Fruit fly (Drosophila melanogaster): Measurements from ENCODE around the gene CG7016.
A peak's percentile ranks its signal among the peaks of the same experiment; 100 is the strongest.

Gene CG7016

dm6 chr3R:24870389-24871048, 7.8 kb downstream of the CG7016 start, which contains the start of gene CycB3:
Gene CycB3 (minus strand): TSS chr3R:24870816.
- TF ChIP-seq Myc (optimal IDR thresholded peaks at IDR 0.05) (peak; percentile 58), psq (GFP tag; optimal IDR thresholded peaks at IDR 0.05) (no peak), CG9705 (GFP tag; optimal IDR thresholded peaks at IDR 0.05) (peak; percentile 43), ey (GFP tag; optimal IDR thresholded peaks at IDR 0.05) (peak; percentile 17), Vsx2 (GFP tag; optimal IDR thresholded peaks at IDR 0.05; ENCODE audit: partially characterized antibody) (peak; percentile 28), lola (GFP tag; optimal IDR thresholded peaks at IDR 0.05) (no peak), Sp1 (GFP tag; optimal IDR thresholded peaks at IDR 0.05) (peak; percentile 21), rgr (GFP tag; optimal IDR thresholded peaks at IDR 0.05) (peak; percentile 33), foxo (GFP tag; optimal IDR thresholded peaks at IDR 0.05) (no peak), sage (GFP tag; optimal IDR thresholded peaks at IDR 0.05) (no peak), Jra (GFP tag; optimal IDR thresholded peaks at IDR 0.05) (no peak), Rel (GFP tag; optimal IDR thresholded peaks at IDR 0.05) (no peak), Rel (tag; optimal IDR thresholded peaks at IDR 0.05) (peak; percentile 50), CrebA (GFP tag; optimal IDR thresholded peaks at IDR 0.05; ENCODE audit: borderline replicate concordance) (no peak)

- TF ChIP-seq fru (GFP tag; optimal IDR thresholded peaks at IDR 0.05) (peak; percentile 59), ey (GFP tag; optimal IDR thresholded peaks at IDR 0.05) (peak; percentile 68), woc (GFP tag; optimal IDR thresholded peaks at IDR 0.05) (peak; percentile 88), N (GFP tag; optimal IDR thresholded peaks at IDR 0.05) (peak; percentile 70), jim (GFP tag; optimal IDR thresholded peaks at IDR 0.05) (peak; percentile 54), foxo (GFP tag; optimal IDR thresholded peaks at IDR 0.05) (peak in 1 of 2 experiments; percentile 87), OdsH (GFP tag; optimal IDR thresholded peaks at IDR 0.05) (peak; percentile 61), Hr83 (GFP tag; optimal IDR thresholded peaks at IDR 0.05; ENCODE audit: poor library complexity, severe bottlenecking) (peak; percentile 96), psq (GFP tag; optimal IDR thresholded peaks at IDR 0.05) (peak; percentile 72), Jra (GFP tag; optimal IDR thresholded peaks at IDR 0.05) (no peak), br (GFP tag; optimal IDR thresholded peaks at IDR 0.05) (peak; percentile 57), lola (GFP tag; optimal IDR thresholded peaks at IDR 0.05) (no peak), h (GFP tag; optimal IDR thresholded peaks at IDR 0.05) (peak; percentile 78), CG9705 (GFP tag; optimal IDR thresholded peaks at IDR 0.05) (peak; percentile 84), Abd-B (GFP tag; optimal IDR thresholded peaks at IDR 0.05) (no peak), sv (GFP tag; optimal IDR thresholded peaks at IDR 0.05) (peak; percentile 86), tai (GFP tag; optimal IDR thresholded peaks at IDR 0.05) (no peak), Sp1 (GFP tag; optimal IDR thresholded peaks at IDR 0.05) (peak; percentile 81), dmrt93B (GFP tag; optimal IDR thresholded peaks at IDR 0.05) (peak; percentile 78), GATAd (GFP tag; optimal IDR thresholded peaks at IDR 0.05) (peak; percentile 53), Mio (GFP tag; optimal IDR thresholded peaks at IDR 0.05) (no peak), Hr78 (GFP tag; optimal IDR thresholded peaks at IDR 0.05) (no peak), rgr (GFP tag; optimal IDR thresholded peaks at IDR 0.05) (peak; percentile 81), dsf (GFP tag; optimal IDR thresholded peaks at IDR 0.05; ENCODE audit: borderline replicate concordance) (no peak), HLH106 (tag; optimal IDR thresholded peaks at IDR 0.05) (peak; percentile 90), Myc (optimal IDR thresholded peaks at IDR 0.05) (no peak), Hnf4 (GFP tag; optimal IDR thresholded peaks at IDR 0.05) (no peak)
Measured at dm6 chr3R:24875939-24876842, 13.5 kb downstream of the CG7016 start, which contains the start of gene CG3744. Gene CG3744 (minus strand): TSS chr3R:24876654.

- no peak for TF ChIP-seq CG32264 (GFP tag; optimal IDR thresholded peaks at IDR 0.05)
- TF ChIP-seq Myc (optimal IDR thresholded peaks at IDR 0.05) = peak; percentile 54
- TF ChIP-seq Jra (GFP tag; optimal IDR thresholded peaks at IDR 0.05) = no peak
- no peak for TF ChIP-seq jim (GFP tag; optimal IDR thresholded peaks at IDR 0.05)
- no peak for TF ChIP-seq Rel (GFP tag; optimal IDR thresholded peaks at IDR 0.05)
- TF ChIP-seq Rel (tag; optimal IDR thresholded peaks at IDR 0.05) = peak; percentile 99
- TF ChIP-seq psq (GFP tag; optimal IDR thresholded peaks at IDR 0.05) = no peak
- no peak for TF ChIP-seq Hr78 (GFP tag; optimal IDR thresholded peaks at IDR 0.05)
Measured at dm6 chr3R:24876843-24877457, 14.2 kb downstream of the CG7016 start, which contains the start of the genes CG11089 and CG31381. Gene CG11089 (plus strand): TSS chr3R:24877045. Gene CG31381 (plus strand): TSS chr3R:24877045.
